Fruit fly (Drosophila melanogaster): ENCODE results near the gene CG13711.
A peak's percentile ranks its signal among the peaks of the same experiment; 100 is the strongest.

CG13711 gene

dm6 chr3L:4747119-4747851, 10.4 kb upstream of the CG13711 start (continued):
- no peak for TF ChIP-seq Elba2 (GFP tag; optimal IDR thresholded peaks at IDR 0.05)
- TF ChIP-seq unpg (GFP tag; optimal IDR thresholded peaks at IDR 0.05) = no peak
- TF ChIP-seq Hr78 (GFP tag; optimal IDR thresholded peaks at IDR 0.05) = no peak
- TF ChIP-seq esg (GFP tag; conservative IDR thresholded peaks at IDR 0.05) = no peak
- TF ChIP-seq CG10959 (GFP tag; IDR thresholded peaks at IDR 0.05) = no peak
- TF ChIP-seq pnt (GFP tag; optimal IDR thresholded peaks at IDR 0.05) = no peak
- no peak for TF ChIP-seq CG3407 (GFP tag; optimal IDR thresholded peaks at IDR 0.05)
- no peak for TF ChIP-seq CG17829 (tag; optimal IDR thresholded peaks at IDR 0.05)
- TF ChIP-seq CG10267 (tag; optimal IDR thresholded peaks at IDR 0.05) = no peak
- no peak for TF ChIP-seq tap (tag; optimal IDR thresholded peaks at IDR 0.05)
- TF ChIP-seq nerfin-2 (GFP tag; IDR thresholded peaks at IDR 0.05; ENCODE audit: partially characterized antibody) = no peak
- peak; percentile 48 for TF ChIP-seq Hr39 (optimal IDR thresholded peaks at IDR 0.05)
- TF ChIP-seq Bteb2 (GFP tag; optimal IDR thresholded peaks at IDR 0.05) = no peak
- TF ChIP-seq unc-4 (GFP tag; IDR thresholded peaks at IDR 0.05; ENCODE audit: partially characterized antibody) = no peak
- TF ChIP-seq dpn (GFP tag; optimal IDR thresholded peaks at IDR 0.05) = no peak
- TF ChIP-seq onecut (GFP tag; IDR thresholded peaks at IDR 0.05) = no peak
- TF ChIP-seq NC2α (GFP tag; optimal IDR thresholded peaks at IDR 0.05) = no peak
- TF ChIP-seq tgo (GFP tag; IDR thresholded peaks at IDR 0.05) = no peak
- TF ChIP-seq CG13894 (tag; optimal IDR thresholded peaks at IDR 0.05) = peak; percentile 7
- TF ChIP-seq CG9876 (GFP tag; optimal IDR thresholded peaks at IDR 0.05) = no peak
- no peak for TF ChIP-seq HLHmδ (GFP tag; optimal IDR thresholded peaks at IDR 0.05)
- TF ChIP-seq CG10321 (GFP tag; IDR thresholded peaks at IDR 0.05) = 0 out of 2 replicates have a peak, but pooled peaks have one; percentile 26
- no peak for TF ChIP-seq pum (GFP tag; optimal IDR thresholded peaks at IDR 0.05)
- TF ChIP-seq crol (GFP tag; IDR thresholded peaks at IDR 0.05) = peak; percentile 94
- TF ChIP-seq CG16863 (GFP tag; optimal IDR thresholded peaks at IDR 0.05) = no peak
- TF ChIP-seq HmgZ (tag; optimal IDR thresholded peaks at IDR 0.05) = no peak
- TF ChIP-seq Hmr (GFP tag; optimal IDR thresholded peaks at IDR 0.05) = no peak
- no peak for TF ChIP-seq hb (GFP tag; IDR thresholded peaks at IDR 0.05; ENCODE audit: partially characterized antibody)
- TF ChIP-seq CG13624 (GFP tag; optimal IDR thresholded peaks at IDR 0.05) = no peak
- no peak for TF ChIP-seq peb (GFP tag; IDR thresholded peaks at IDR 0.05)
- no peak for TF ChIP-seq CkIIα-i1 (GFP tag; IDR thresholded peaks at IDR 0.05)
- TF ChIP-seq pfk (GFP tag; optimal IDR thresholded peaks at IDR 0.05) = peak; percentile 14
- TF ChIP-seq Usf (GFP tag; optimal IDR thresholded peaks at IDR 0.05) = no peak
- no peak for TF ChIP-seq jing (GFP tag; optimal IDR thresholded peaks at IDR 0.05)
- no peak for TF ChIP-seq Mes4 (GFP tag; optimal IDR thresholded peaks at IDR 0.05)
- TF ChIP-seq z (GFP tag; IDR thresholded peaks at IDR 0.05) = no peak
- TF ChIP-seq CG9437 (GFP tag; optimal IDR thresholded peaks at IDR 0.05) = no peak
- TF ChIP-seq CG11247 (GFP tag; IDR thresholded peaks at IDR 0.05) = no peak
- no peak for TF ChIP-seq CG18619 (GFP tag; optimal IDR thresholded peaks at IDR 0.05)
- no peak for TF ChIP-seq dimm (GFP tag; IDR thresholded peaks at IDR 0.05)
- TF ChIP-seq CG4328 (GFP tag; optimal IDR thresholded peaks at IDR 0.05) = no peak
- no peak for TF ChIP-seq az2 (GFP tag; optimal IDR thresholded peaks at IDR 0.05)
- no peak for TF ChIP-seq HLH54F (GFP tag; optimal IDR thresholded peaks at IDR 0.05)
- TF ChIP-seq psq (GFP tag; optimal IDR thresholded peaks at IDR 0.05) = no peak
- no peak for TF ChIP-seq Chrac-16 (GFP tag; optimal IDR thresholded peaks at IDR 0.05)
- no peak for TF ChIP-seq pros (GFP tag; optimal IDR thresholded peaks at IDR 0.05)
- TF ChIP-seq Fer2 (tag; optimal IDR thresholded peaks at IDR 0.05) = no peak
- no peak for TF ChIP-seq ato (GFP tag; IDR thresholded peaks at IDR 0.05; ENCODE audit: partially characterized antibody)
- TF ChIP-seq kni (GFP tag; optimal IDR thresholded peaks at IDR 0.05) = no peak
- TF ChIP-seq CG4424 (GFP tag; optimal IDR thresholded peaks at IDR 0.05) = no peak
- no peak for TF ChIP-seq CG17359 (tag; optimal IDR thresholded peaks at IDR 0.05)
